Worm (Caenorhabditis elegans) whole organism, L1 larva: Measurements from ENCODE around the gene R05D8.9.
A peak's percentile ranks its signal among the peaks of the same experiment; 100 is the strongest.

ENCODE experiments used
- C04F5.9 ChIP-seq: sonication (generic microtip); optimal IDR thresholded peaks from 2 replicates; lab custom pipeline; 2016; ENCODE audit warnings: missing genetic modification characterization, missing compliant biosample characterization
- C16A3.4 ChIP-seq: fragments of 150-350 bp; optimal IDR thresholded peaks from 2 replicates; lab custom pipeline; 2014; ENCODE audit warnings: missing biosample characterization, missing genetic modification characterization
- alr-1 ChIP-seq: fragments of 200-800 bp; sonication (Bioruptor generic); optimal IDR thresholded peaks from 2 replicates; lab custom pipeline; 2018; ENCODE audit warnings: borderline replicate concordance, mild to moderate bottlenecking, missing genetic modification characterization, missing compliant biosample characterization
- ama-1 ChIP-seq: fragments of 150-350 bp; optimal IDR thresholded peaks from 2 replicates; lab custom pipeline; 2014
- ceh-8 ChIP-seq: fragments of 200-800 bp; sonication (Bioruptor generic); optimal IDR thresholded peaks from 2 replicates; lab custom pipeline; 2018; ENCODE audit warnings: mild to moderate bottlenecking, missing genetic modification characterization, moderate library complexity, missing compliant biosample characterization
- ceh-88 ChIP-seq: fragments of 200-800 bp; sonication (Bioruptor generic); IDR thresholded peaks from 2 replicates; pipeline ENCODE4 v1.3.6; 2022; ENCODE audit warnings: missing genetic modification characterization, missing compliant biosample characterization
- ceh-90 ChIP-seq: sonication (generic microtip); optimal IDR thresholded peaks from 2 replicates; lab custom pipeline; 2016; ENCODE audit warnings: missing genetic modification characterization, missing compliant biosample characterization
- dpl-1 ChIP-seq, 3 experiments: fragments of 150-350 bp in 2 of 3; sonication (generic microtip) in 1 of 3; optimal IDR thresholded peaks; 2 replicates each; lab custom pipeline; 2014 to 2017; ENCODE audit warnings: missing biosample characterization in 3 of 3, missing genetic modification characterization in 3 of 3, missing genetic modification reagents in 3 of 3
- efl-1 ChIP-seq, 4 experiments: fragments of 150-350 bp; optimal IDR thresholded peaks in 3 of 4; peaks in 1 of 4; 1 replicate in 1 of 4; 2 replicates in 3 of 4; lab custom pipeline; 2014; ENCODE audit warnings: missing biosample characterization in 2 of 4, missing genetic modification characterization in 2 of 4, missing genetic modification reagents in 2 of 4
- efl-3 ChIP-seq: fragments of 200-800 bp; sonication (Bioruptor generic); optimal IDR thresholded peaks from 2 replicates; lab custom pipeline; 2018; ENCODE audit warnings: mild to moderate bottlenecking, missing genetic modification characterization, missing compliant biosample characterization
- egl-13 ChIP-seq: sonication (generic microtip); optimal IDR thresholded peaks from 2 replicates; lab custom pipeline; 2016; ENCODE audit warnings: missing genotype, missing genetic modification reagents, missing genetic modification characterization, missing compliant biosample characterization
- egl-27 ChIP-seq, 2 experiments: fragments of 150-350 bp in 1 of 2; sonication (generic microtip); optimal IDR thresholded peaks; 3 replicates each; lab custom pipeline; 2017 to 2018; ENCODE audit warnings: missing biosample characterization in 2 of 2, missing genetic modification characterization in 2 of 2, missing genetic modification reagents in 2 of 2
- elt-2 ChIP-seq: sonication (generic microtip); optimal IDR thresholded peaks from 2 replicates; lab custom pipeline; 2016; ENCODE audit warnings: missing genetic modification characterization, mild to moderate bottlenecking, inconsistent platforms, missing compliant biosample characterization, missing genetic modification reagents
- ets-5 ChIP-seq: fragments of 200-800 bp; sonication (Bioruptor generic); IDR thresholded peaks from 2 replicates; pipeline ENCODE4 v1.3.6; 2022; ENCODE audit warnings: missing genetic modification characterization, missing compliant biosample characterization
- fkh-10 ChIP-seq: sonication (generic microtip); optimal IDR thresholded peaks from 2 replicates; lab custom pipeline; 2017; ENCODE audit warnings: missing biosample characterization, missing genetic modification reagents, missing genetic modification characterization
- fkh-4 ChIP-seq: sonication (generic microtip); optimal IDR thresholded peaks from 2 replicates; lab custom pipeline; 2016; ENCODE audit warnings: missing compliant biosample characterization, missing genetic modification characterization, borderline replicate concordance
- fkh-8 ChIP-seq: sonication (generic microtip); optimal IDR thresholded peaks from 2 replicates; lab custom pipeline; 2016; ENCODE audit warnings: mild to moderate bottlenecking, missing genetic modification characterization, missing compliant biosample characterization
- fos-1 ChIP-seq: fragments of 150-350 bp; optimal IDR thresholded peaks from 2 replicates; lab custom pipeline; 2014; ENCODE audit warnings: missing biosample characterization, missing genetic modification characterization
- grh-1 ChIP-seq: fragments of 200-800 bp; sonication (Bioruptor generic); IDR thresholded peaks from 2 replicates; pipeline ENCODE4 v1.3.6; 2022; ENCODE audit warnings: missing genetic modification reagents, missing genetic modification characterization, missing compliant biosample characterization
- hlh-17 ChIP-seq: fragments of 200-800 bp; sonication (Bioruptor generic); optimal IDR thresholded peaks from 2 replicates; lab custom pipeline; 2018; ENCODE audit warnings: missing genetic modification characterization, mild to moderate bottlenecking, missing compliant biosample characterization, moderate library complexity, borderline replicate concordance
- hlh-4 ChIP-seq: sonication (generic microtip); optimal IDR thresholded peaks from 2 replicates; lab custom pipeline; 2016; ENCODE audit warnings: mild to moderate bottlenecking, missing genetic modification characterization, missing compliant biosample characterization
- irx-1 ChIP-seq: sonication (generic microtip); optimal IDR thresholded peaks from 2 replicates; lab custom pipeline; 2016; ENCODE audit warnings: missing genetic modification characterization, missing compliant biosample characterization
- lin-13 ChIP-seq: fragments of 150-350 bp; optimal IDR thresholded peaks from 2 replicates; lab custom pipeline; 2014; ENCODE audit warnings: missing biosample characterization, missing genetic modification reagents, missing genetic modification characterization
- lin-35 ChIP-seq, 2 experiments: fragments of 150-350 bp; optimal IDR thresholded peaks; 2 replicates each; lab custom pipeline; 2014; ENCODE audit warnings: missing biosample characterization in 2 of 2, missing genetic modification characterization in 2 of 2, missing genetic modification reagents in 2 of 2
- mab-9 ChIP-seq: fragments of 200-800 bp; sonication (Bioruptor generic); IDR thresholded peaks from 2 replicates; pipeline ENCODE4 v1.3.6; 2022; ENCODE audit warnings: missing genetic modification reagents, missing genetic modification characterization, missing compliant biosample characterization
- mep-1 ChIP-seq: fragments of 150-350 bp; optimal IDR thresholded peaks from 2 replicates; lab custom pipeline; 2014; ENCODE audit warnings: missing biosample characterization, missing genetic modification characterization
- nhr-11 ChIP-seq: fragments of 150-350 bp; optimal IDR thresholded peaks from 2 replicates; lab custom pipeline; 2014; ENCODE audit warnings: missing biosample characterization, missing genetic modification characterization
- nhr-12 ChIP-seq: sonication (generic microtip); optimal IDR thresholded peaks from 2 replicates; lab custom pipeline; 2017; ENCODE audit warnings: missing biosample characterization, missing genetic modification characterization
- nhr-237 ChIP-seq: fragments of 150-350 bp; optimal IDR thresholded peaks from 2 replicates; lab custom pipeline; 2014; ENCODE audit warnings: missing biosample characterization, missing genetic modification characterization
- nhr-28 ChIP-seq: fragments of 150-350 bp; optimal IDR thresholded peaks from 2 replicates; lab custom pipeline; 2014; ENCODE audit warnings: missing biosample characterization, missing genetic modification characterization
- nhr-71 ChIP-seq: sonication (generic microtip); optimal IDR thresholded peaks from 2 replicates; lab custom pipeline; 2016; ENCODE audit warnings: mild to moderate bottlenecking, missing genetic modification characterization, moderate library complexity, missing compliant biosample characterization
- nhr-77 ChIP-seq: fragments of 150-350 bp; optimal IDR thresholded peaks from 2 replicates; lab custom pipeline; 2014; ENCODE audit warnings: missing biosample characterization, missing genetic modification characterization
- nhr-85 ChIP-seq: sonication (generic microtip); peaks from one replicate; lab custom pipeline; 2016; ENCODE audit warnings: missing genetic modification characterization, inconsistent platforms, missing compliant biosample characterization
- nhr-90 ChIP-seq: sonication (generic microtip); optimal IDR thresholded peaks from 2 replicates; lab custom pipeline; 2016; ENCODE audit warnings: mild to moderate bottlenecking, missing genetic modification characterization, missing compliant biosample characterization; ENCODE audit not compliant: poor library complexity
- pag-3 ChIP-seq: sonication (generic microtip); optimal IDR thresholded peaks from 2 replicates; lab custom pipeline; 2017; ENCODE audit warnings: missing genetic modification characterization, mild to moderate bottlenecking, missing compliant biosample characterization, antibody characterized with exemption, borderline replicate concordance; ENCODE audit not compliant: insufficient read depth
- pqm-1 ChIP-seq: sonication (generic microtip); optimal IDR thresholded peaks from 3 replicates; lab custom pipeline; 2017; ENCODE audit warnings: missing biosample characterization, missing genetic modification characterization
- skn-1 ChIP-seq: fragments of 150-350 bp; optimal IDR thresholded peaks from 2 replicates; lab custom pipeline; 2014; ENCODE audit warnings: missing biosample characterization, missing genetic modification characterization
- snu-23 ChIP-seq: sonication (generic microtip); optimal IDR thresholded peaks from 2 replicates; lab custom pipeline; 2016; ENCODE audit warnings: missing genetic modification characterization, missing compliant biosample characterization
- sptf-1 ChIP-seq: fragments of 150-350 bp; optimal IDR thresholded peaks from 2 replicates; lab custom pipeline; 2014; ENCODE audit warnings: missing biosample characterization, missing genetic modification characterization
- tbx-2 ChIP-seq: sonication (generic microtip); optimal IDR thresholded peaks from 2 replicates; lab custom pipeline; 2016; ENCODE audit warnings: missing genetic modification characterization, missing compliant biosample characterization
- tlp-1 ChIP-seq: fragments of 150-350 bp; optimal IDR thresholded peaks from 2 replicates; lab custom pipeline; 2014; ENCODE audit warnings: missing biosample characterization, missing genetic modification characterization
- unc-62 ChIP-seq: fragments of 150-350 bp; optimal IDR thresholded peaks from 2 replicates; lab custom pipeline; 2014; ENCODE audit warnings: missing biosample characterization, missing genetic modification reagents, missing genetic modification characterization
- unc-86 ChIP-seq: sonication (generic microtip); optimal IDR thresholded peaks from 2 replicates; lab custom pipeline; 2016; ENCODE audit warnings: missing genetic modification characterization, missing compliant biosample characterization
- xbp-1 ChIP-seq: sonication (generic microtip); optimal IDR thresholded peaks from 2 replicates; lab custom pipeline; 2016; ENCODE audit warnings: missing genetic modification characterization, missing compliant biosample characterization
- ztf-11 ChIP-seq, 2 experiments: sonication (generic microtip); optimal IDR thresholded peaks; 2 replicates each; lab custom pipeline; 2016 to 2017; ENCODE audit warnings: missing genetic modification characterization in 2 of 2, missing biosample characterization in 1 of 2, missing compliant biosample characterization in 1 of 2
- ztf-4 ChIP-seq: fragments of 150-350 bp; optimal IDR thresholded peaks from 2 replicates; lab custom pipeline; 2014; ENCODE audit warnings: missing biosample characterization, missing genetic modification characterization

The R05D8.9 gene

ce11 chrV:2767465-2767864, at the start of gene R05D8.9:
TSS of gene R05D8.9 (minus strand) at chrV:2767565.
- no peak for TF ChIP-seq egl-27 (tag; optimal IDR thresholded peaks at IDR 0.05; lab: Kevin White, UChicago)
- no peak for TF ChIP-seq ceh-8 (GFP tag; lab: Kevin White, UChicago)
- TF ChIP-seq ceh-90 (tag; lab: Kevin White, UChicago) = no peak

- TF ChIP-seq ama-1 (no peak), efl-1 (optimal IDR thresholded peaks at IDR 0.05; lab: Kevin White, UChicago) (no peak), efl-1 (GFP tag; optimal IDR thresholded peaks at IDR 0.05 in 1 of 2; lab: Kevin White, UChicago) (peak in 1 of 2 experiments; percentile 2), hlh-4 (tag; lab: Kevin White, UChicago) (peak; percentile 31), fkh-4 (no peak)
- TF ChIP-seq, all 84 proteins: peak for 2
Observed at ce11 chrV:2815956-2816355, 48.6 kb upstream of the R05D8.9 start, which contains the start of gene F54E2.5. TSS of gene F54E2.5 (minus strand) at chrV:2816056.

ce11 chrV:2813856-2814255, 46.5 kb upstream of the R05D8.9 start, which contains the start of gene F54E2.9:
TSS of gene F54E2.9 (minus strand) at chrV:2813987.
- no peak for TF ChIP-seq ceh-88 (GFP tag; lab: Robert Waterston, UW)
- no peak for TF ChIP-seq nhr-237
- no peak for TF ChIP-seq efl-1 (optimal IDR thresholded peaks at IDR 0.05; lab: Kevin White, UChicago)
- TF ChIP-seq efl-1 (GFP tag; optimal IDR thresholded peaks at IDR 0.05 in 1 of 2; lab: Kevin White, UChicago) = peak in 1 of 2 experiments; percentile 85
- TF ChIP-seq nhr-90 (tag; lab: Kevin White, UChicago) = no peak
- TF ChIP-seq nhr-28 (tag; lab: Kevin White, UChicago) = no peak
- no peak for TF ChIP-seq ets-5
- TF ChIP-seq ztf-11 (tag; optimal IDR thresholded peaks at IDR 0.05; lab: Kevin White, UChicago) = no peak
- no peak for TF ChIP-seq nhr-85 (tag; lab: Kevin White, UChicago)
- TF ChIP-seq unc-62 (GFP tag; lab: Kevin White, UChicago) = no peak
- no peak for TF ChIP-seq C04F5.9
- TF ChIP-seq nhr-71 = peak; percentile 23
- peak; percentile 82 for TF ChIP-seq hlh-4 (tag; lab: Kevin White, UChicago)
- TF ChIP-seq mab-9 = no peak
- no peak for TF ChIP-seq C16A3.4 (tag; lab: Kevin White, UChicago)
- no peak for TF ChIP-seq fos-1
- TF ChIP-seq hlh-17 (GFP tag; lab: Kevin White, UChicago) = no peak
- TF ChIP-seq xbp-1 (tag; lab: Kevin White, UChicago) = no peak
- no peak for TF ChIP-seq unc-86 (tag; lab: Kevin White, UChicago)
- TF ChIP-seq, all 84 proteins: peak for 3

- TF ChIP-seq tlp-1 (tag; lab: Kevin White, UChicago) (peak; percentile 79), fkh-8 (tag; lab: Kevin White, UChicago) (no peak), pqm-1 (tag; lab: Kevin White, UChicago) (peak; percentile 97), ztf-4 (tag; lab: Kevin White, UChicago) (no peak), snu-23 (GFP tag; lab: Kevin White, UChicago) (no peak), fkh-10 (GFP tag; lab: Kevin White, UChicago) (no peak), ztf-11 (tag; optimal IDR thresholded peaks at IDR 0.05; lab: Kevin White, UChicago) (no peak), sptf-1 (tag; lab: Kevin White, UChicago) (no peak), nhr-12 (tag; lab: Kevin White, UChicago) (no peak), xbp-1 (tag; lab: Kevin White, UChicago) (no peak), hlh-4 (tag; lab: Kevin White, UChicago) (no peak), grh-1 (GFP tag; lab: Robert Waterston, UW) (no peak), alr-1 (tag; lab: Kevin White, UChicago) (no peak), mep-1 (tag; lab: Kevin White, UChicago) (no peak), tbx-2 (tag; lab: Kevin White, UChicago) (no peak), elt-2 (tag; lab: Kevin White, UChicago) (peak; percentile 87), skn-1 (tag; lab: Kevin White, UChicago) (no peak), nhr-11 (no peak), irx-1 (tag; lab: Kevin White, UChicago) (no peak), lin-13 (GFP tag; lab: Kevin White, UChicago) (no peak), dpl-1 (GFP tag; optimal IDR thresholded peaks at IDR 0.05; lab: Kevin White, UChicago) (no peak), pag-3 (tag; lab: Kevin White, UChicago) (no peak), egl-13 (tag; lab: Kevin White, UChicago) (no peak), lin-35 (GFP tag; optimal IDR thresholded peaks at IDR 0.05; lab: Kevin White, UChicago) (peak in 1 of 2 experiments; percentile 25), egl-27 (tag; optimal IDR thresholded peaks at IDR 0.05; lab: Kevin White, UChicago) (no peak), ceh-8 (GFP tag; lab: Kevin White, UChicago) (no peak), efl-3 (GFP tag; lab: Kevin White, UChicago) (no peak), nhr-77 (tag; lab: Kevin White, UChicago) (no peak)
- TF ChIP-seq, all 84 proteins: peak for 4
Observed at ce11 chrV:2810164-2810563, 42.8 kb upstream of the R05D8.9 start, which contains the start of gene F54E2.1. TSS of gene F54E2.1 (plus strand) at chrV:2810398.
